Worm (Caenorhabditis elegans) whole organism, L1 larva: ENCODE data around the gene gldi-10.

Experiments used
- efl-1 ChIP-seq, 4 experiments: fragments of 150-350 bp; optimal IDR thresholded peaks in 3 of 4; peaks in 1 of 4; 1 replicate in 1 of 4; 2 replicates in 3 of 4; lab custom pipeline; 2014; ENCODE audit warnings: missing biosample characterization in 2 of 4, missing genetic modification characterization in 2 of 4, missing genetic modification reagents in 2 of 4
- lin-13 ChIP-seq: fragments of 150-350 bp; optimal IDR thresholded peaks from 2 replicates; lab custom pipeline; 2014; ENCODE audit warnings: missing biosample characterization, missing genetic modification reagents, missing genetic modification characterization
- lsy-2 ChIP-seq, 2 experiments: fragments of 150-350 bp; optimal IDR thresholded peaks; 2 replicates each; lab custom pipeline; 2014; ENCODE audit warnings: missing biosample characterization in 2 of 2, missing genetic modification characterization in 2 of 2
- mdl-1 ChIP-seq, 2 experiments: fragments of 150-350 bp; optimal IDR thresholded peaks; 2 replicates each; lab custom pipeline; 2014 to 2017; ENCODE audit warnings: missing biosample characterization in 2 of 2, missing genetic modification characterization in 2 of 2, inconsistent platforms in 1 of 2
- nhr-11 ChIP-seq: fragments of 150-350 bp; optimal IDR thresholded peaks from 2 replicates; lab custom pipeline; 2014; ENCODE audit warnings: missing biosample characterization, missing genetic modification characterization
- rnt-1 ChIP-seq: sonication (generic microtip); optimal IDR thresholded peaks from 2 replicates; lab custom pipeline; 2016; ENCODE audit warnings: mild to moderate bottlenecking, missing genetic modification characterization, moderate library complexity, missing compliant biosample characterization
- snpc-4 ChIP-seq: fragments of 150-350 bp; optimal IDR thresholded peaks from 2 replicates; lab custom pipeline; 2014; ENCODE audit warnings: missing biosample characterization, missing genetic modification characterization
- snu-23 ChIP-seq: sonication (generic microtip); optimal IDR thresholded peaks from 2 replicates; lab custom pipeline; 2016; ENCODE audit warnings: missing genetic modification characterization, missing compliant biosample characterization
- unc-30 ChIP-seq: sonication (generic microtip); optimal IDR thresholded peaks from 2 replicates; lab custom pipeline; 2017; ENCODE audit warnings: missing biosample characterization, missing genetic modification characterization

- TF ChIP-seq nhr-11 (no peak), lin-13 (no peak), efl-1 (optimal IDR thresholded peaks at IDR 0.05; lab: Kevin White, UChicago) (no peak), efl-1 (GFP tag; optimal IDR thresholded peaks at IDR 0.05 in 1 of 2; lab: Kevin White, UChicago) (no peak), unc-30 (tag; lab: Kevin White, UChicago) (no peak), snu-23 (GFP tag; lab: Kevin White, UChicago) (no peak), snpc-4 (tag; lab: Kevin White, UChicago) (no peak), lsy-2 (tag; optimal IDR thresholded peaks at IDR 0.05; lab: Kevin White, UChicago) (no peak), rnt-1 (tag; lab: Kevin White, UChicago) (no peak), mdl-1 (tag; optimal IDR thresholded peaks at IDR 0.05; lab: Kevin White, UChicago) (no peak)
Observed at ce11 chrIV:9070188-9070587, 28.9 kb upstream of the gldi-10 start.
